Fruit fly (Drosophila melanogaster) Kc167 (cell line): ENCODE data around the gene CG7840.

Experiments used
- Myc ChIP-seq: fragments of >200 bp; optimal IDR thresholded peaks from 2 replicates; lab custom pipeline; 2017; ENCODE audit warnings: missing external identifiers
- Sin3A ChIP-seq: fragments of >200 bp; optimal IDR thresholded peaks from 2 replicates; lab custom pipeline; 2018; ENCODE audit warnings: missing external identifiers
- h ChIP-seq: fragments of >200 bp; optimal IDR thresholded peaks from 3 replicates; lab custom pipeline; 2018; ENCODE audit warnings: missing external identifiers
- insv ChIP-seq: fragments of >200 bp; optimal IDR thresholded peaks from 3 replicates; lab custom pipeline; 2018; ENCODE audit warnings: missing external identifiers
- psq ChIP-seq: fragments of >200 bp; optimal IDR thresholded peaks from 2 replicates; lab custom pipeline; 2017; ENCODE audit warnings: missing external identifiers
- ttk ChIP-seq: sonication (Bioruptor generic); optimal IDR thresholded peaks from 2 replicates; lab custom pipeline; 2017; ENCODE audit warnings: missing external identifiers

The CG7840 gene

dm6 chr2L:8346260-8346659 lies 40.9 kb downstream of the CG7840 start, which contains the start of gene CG7778:
Gene CG7778 (plus strand): TSS chr2L:8346620.
- TF ChIP-seq insv (lab: Kevin White, UChicago), result no peak
- no peak for TF ChIP-seq Myc (lab: Kevin White, UChicago)
- no peak for TF ChIP-seq ttk (lab: Kevin White, UChicago)
- TF ChIP-seq Sin3A, result no peak
- TF ChIP-seq psq (lab: Kevin White, UChicago), result no peak
- TF ChIP-seq h (lab: Kevin White, UChicago), result no peak

dm6 chr2L:8350560-8351171 lies 45.3 kb downstream of the CG7840 start:
- TF ChIP-seq psq (lab: Kevin White, UChicago), result no peak

dm6 chr2L:8351333-8351732 lies 45.9 kb downstream of the CG7840 start:
- TF ChIP-seq ttk (lab: Kevin White, UChicago) (no peak), Sin3A (no peak), insv (lab: Kevin White, UChicago) (no peak), psq (lab: Kevin White, UChicago) (no peak), h (lab: Kevin White, UChicago) (no peak), Myc (lab: Kevin White, UChicago) (no peak)

DNA sequence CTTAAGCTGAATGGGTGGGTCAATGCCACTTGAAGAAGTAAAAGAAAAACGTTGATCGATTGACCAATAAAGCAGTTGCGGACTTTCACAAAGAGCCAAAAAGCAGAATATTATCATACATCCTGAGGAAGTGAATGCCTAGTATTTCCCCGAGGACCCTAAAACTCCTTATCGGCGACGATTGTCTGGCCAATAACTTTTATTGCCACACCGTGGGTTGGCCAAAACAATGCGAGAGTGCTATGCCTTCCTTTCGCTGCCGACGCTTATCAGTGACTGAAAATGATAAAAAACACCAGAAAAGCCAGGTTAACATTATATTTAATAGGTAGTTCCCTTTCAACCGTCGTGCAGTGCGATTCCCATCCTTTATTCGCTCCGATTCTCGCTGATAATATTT lies 46.5 kb downstream of the CG7840 start, which contains the start of gene Mur29B:
Gene Mur29B, plus strand, starts transcription at position 324 of the 400 bp plus-strand sequence.
- TF ChIP-seq psq (lab: Kevin White, UChicago) (no peak), ttk (lab: Kevin White, UChicago) (no peak), Myc (lab: Kevin White, UChicago) (no peak), h (lab: Kevin White, UChicago) (no peak), Sin3A (no peak), insv (lab: Kevin White, UChicago) (no peak)

dm6 chr2L:8355419-8355818 lies 50.0 kb downstream of the CG7840 start:
- no peak for TF ChIP-seq h (lab: Kevin White, UChicago)
- TF ChIP-seq ttk (lab: Kevin White, UChicago), result no peak
- no peak for TF ChIP-seq insv (lab: Kevin White, UChicago)
- TF ChIP-seq psq (lab: Kevin White, UChicago), result no peak
- TF ChIP-seq Sin3A, result no peak
- no peak for TF ChIP-seq Myc (lab: Kevin White, UChicago)
